Worm (Caenorhabditis elegans): ENCODE measurements around the gene T27F7.12.

ce11 chrII:4943849-4944248 is 46.1 kb upstream of the T27F7.12 start, which contains the start of gene mdt-4:
- TF ChIP-seq hnd-1 (tag; optimal IDR thresholded peaks at IDR 0.05) = no peak
- TF ChIP-seq ama-1 (optimal IDR thresholded peaks at IDR 0.05) = no peak
- TF ChIP-seq sea-1 (GFP tag; conservative IDR thresholded peaks at IDR 0.05) = no peak
- no peak for TF ChIP-seq F13C5.2 (tag; optimal IDR thresholded peaks at IDR 0.05)
- no peak for TF ChIP-seq ceh-36 (tag; optimal IDR thresholded peaks at IDR 0.05)
- no peak for TF ChIP-seq scrt-1 (GFP tag; IDR thresholded peaks at IDR 0.05)
- no peak for TF ChIP-seq hmbx-1 (tag; optimal IDR thresholded peaks at IDR 0.05)
- TF ChIP-seq aly-1 (tag; optimal IDR thresholded peaks at IDR 0.05) = no peak
- no peak for TF ChIP-seq hmg-4 (GFP tag; optimal IDR thresholded peaks at IDR 0.05)
- no peak for TF ChIP-seq B0310.2 (tag; optimal IDR thresholded peaks at IDR 0.05)
- TF ChIP-seq flt-1 (GFP tag; IDR thresholded peaks at IDR 0.05) = no peak
- no peak for TF ChIP-seq tbx-11 (GFP tag; IDR thresholded peaks at IDR 0.05)
- TF ChIP-seq tbx-37 (GFP tag; conservative IDR thresholded peaks at IDR 0.05) = no peak

Data from whole organism, early embryonic.